Worm (Caenorhabditis elegans) whole organism, L3 larva: ENCODE measurements around the gene rbm-17.

Experiments used
- R02D3.7 ChIP-seq: fragments of 150-350 bp; optimal IDR thresholded peaks from 2 replicates; lab custom pipeline; 2014; ENCODE audit warnings: missing biosample characterization, missing genetic modification characterization
- ZK546.5 ChIP-seq: sonication (generic microtip); optimal IDR thresholded peaks from 2 replicates; lab custom pipeline; 2017; ENCODE audit warnings: missing biosample characterization, missing genetic modification characterization
- aly-2 ChIP-seq: fragments of 150-350 bp; optimal IDR thresholded peaks from 2 replicates; lab custom pipeline; 2014; ENCODE audit warnings: missing biosample characterization, missing genetic modification characterization
- ama-1 ChIP-seq: fragments of 150-350 bp; optimal IDR thresholded peaks from 2 replicates; lab custom pipeline; 2018
- ceh-16 ChIP-seq: sonication (generic microtip); optimal IDR thresholded peaks from 2 replicates; lab custom pipeline; 2017; ENCODE audit warnings: missing biosample characterization, missing genetic modification characterization
- ceh-28 ChIP-seq: fragments of 150-350 bp; optimal IDR thresholded peaks from 2 replicates; lab custom pipeline; 2014; ENCODE audit warnings: missing biosample characterization, missing genetic modification reagents, missing genetic modification characterization
- ceh-82 ChIP-seq: fragments of 150-350 bp; optimal IDR thresholded peaks from 2 replicates; lab custom pipeline; 2014; ENCODE audit warnings: missing biosample characterization, missing genetic modification characterization
- daf-12 ChIP-seq: fragments of 150-350 bp; optimal IDR thresholded peaks from 2 replicates; lab custom pipeline; 2014; ENCODE audit warnings: missing biosample characterization, missing genetic modification reagents, missing genetic modification characterization
- egl-5 ChIP-seq: fragments of 150-350 bp; optimal IDR thresholded peaks from 2 replicates; lab custom pipeline; 2017; ENCODE audit warnings: missing biosample characterization, missing genetic modification reagents, missing genetic modification characterization, inconsistent platforms
- elt-1 ChIP-seq: fragments of 150-350 bp; optimal IDR thresholded peaks from 2 replicates; lab custom pipeline; 2014; ENCODE audit warnings: missing biosample characterization, missing genetic modification characterization
- elt-2 ChIP-seq: sonication (generic microtip); optimal IDR thresholded peaks from 2 replicates; lab custom pipeline; 2016; ENCODE audit warnings: missing genetic modification reagents, mild to moderate bottlenecking, missing genetic modification characterization, missing compliant biosample characterization
- elt-3 ChIP-seq, 3 experiments: fragments of 150-350 bp in 1 of 3; sonication (generic microtip) in 2 of 3; optimal IDR thresholded peaks; 2 replicates in 2 of 3; 4 replicates in 1 of 3; lab custom pipeline; 2014 to 2017; ENCODE audit warnings: missing biosample characterization in 3 of 3, missing genetic modification characterization in 3 of 3
- eor-1 ChIP-seq, 2 experiments: fragments of 150-350 bp; optimal IDR thresholded peaks; 2 replicates each; lab custom pipeline; 2014 to 2018; ENCODE audit warnings: missing biosample characterization in 2 of 2, missing genetic modification characterization in 2 of 2
- fkh-2 ChIP-seq: fragments of 150-350 bp; optimal IDR thresholded peaks from 2 replicates; lab custom pipeline; 2014; ENCODE audit warnings: missing biosample characterization, missing genetic modification reagents, missing genetic modification characterization
- fos-1 ChIP-seq: fragments of 150-350 bp; optimal IDR thresholded peaks from 2 replicates; lab custom pipeline; 2014; ENCODE audit warnings: missing biosample characterization, missing genetic modification characterization
- hmg-11 ChIP-seq: sonication (generic microtip); optimal IDR thresholded peaks from 2 replicates; lab custom pipeline; 2016; ENCODE audit warnings: missing genetic modification characterization, missing compliant biosample characterization
- jun-1 ChIP-seq: fragments of 150-350 bp; optimal IDR thresholded peaks from 2 replicates; lab custom pipeline; 2014; ENCODE audit warnings: missing biosample characterization, missing genetic modification reagents, missing genetic modification characterization
- lin-15B ChIP-seq: fragments of 150-350 bp; optimal IDR thresholded peaks from 2 replicates; lab custom pipeline; 2014; ENCODE audit warnings: missing biosample characterization, missing genetic modification characterization
- mdl-1 ChIP-seq: fragments of 150-350 bp; optimal IDR thresholded peaks from 2 replicates; lab custom pipeline; 2014; ENCODE audit warnings: missing biosample characterization, missing genetic modification characterization
- nfya-1 ChIP-seq: sonication (generic microtip); optimal IDR thresholded peaks from 2 replicates; lab custom pipeline; 2017; ENCODE audit warnings: missing genetic modification characterization, mild to moderate bottlenecking, missing compliant biosample characterization, antibody characterized with exemption, moderate library complexity; ENCODE audit not compliant: insufficient read depth
- nhr-11 ChIP-seq: fragments of 150-350 bp; optimal IDR thresholded peaks from 2 replicates; lab custom pipeline; 2014; ENCODE audit warnings: missing biosample characterization, missing genetic modification characterization
- nhr-12 ChIP-seq: fragments of 150-350 bp; optimal IDR thresholded peaks from 2 replicates; lab custom pipeline; 2014; ENCODE audit warnings: missing biosample characterization, missing genetic modification characterization
- nhr-237 ChIP-seq: fragments of 150-350 bp; optimal IDR thresholded peaks from 2 replicates; lab custom pipeline; 2014; ENCODE audit warnings: missing biosample characterization, missing genetic modification characterization
- nhr-25 ChIP-seq: sonication (generic microtip); optimal IDR thresholded peaks from 2 replicates; lab custom pipeline; 2017; ENCODE audit warnings: missing biosample characterization, missing genetic modification characterization
- nhr-28 ChIP-seq: fragments of 150-350 bp; optimal IDR thresholded peaks from 2 replicates; lab custom pipeline; 2014; ENCODE audit warnings: missing biosample characterization, missing genetic modification characterization
- nhr-43 ChIP-seq: sonication (generic microtip); optimal IDR thresholded peaks from 2 replicates; lab custom pipeline; 2016; ENCODE audit warnings: mild to moderate bottlenecking, missing genetic modification characterization, missing compliant biosample characterization; ENCODE audit not compliant: poor library complexity, severe bottlenecking
- nhr-67 ChIP-seq: fragments of 150-350 bp; optimal IDR thresholded peaks from 2 replicates; lab custom pipeline; 2014; ENCODE audit warnings: missing biosample characterization, missing genetic modification characterization
- nhr-77 ChIP-seq: fragments of 150-350 bp; optimal IDR thresholded peaks from 2 replicates; lab custom pipeline; 2014; ENCODE audit warnings: missing biosample characterization, missing genetic modification characterization
- pha-4 ChIP-seq: fragments of 150-350 bp; optimal IDR thresholded peaks from 2 replicates; lab custom pipeline; 2014; ENCODE audit warnings: missing biosample characterization, missing genetic modification reagents, missing genetic modification characterization
- sea-2 ChIP-seq: fragments of 150-350 bp; sonication (generic microtip); optimal IDR thresholded peaks from 4 replicates; lab custom pipeline; 2014; ENCODE audit warnings: missing biosample characterization, missing genetic modification reagents, missing genetic modification characterization
- snpc-4 ChIP-seq: fragments of 150-350 bp; optimal IDR thresholded peaks from 2 replicates; lab custom pipeline; 2014; ENCODE audit warnings: missing biosample characterization, missing genetic modification characterization
- tbx-2 ChIP-seq: sonication (generic microtip); optimal IDR thresholded peaks from 2 replicates; lab custom pipeline; 2016; ENCODE audit warnings: mild to moderate bottlenecking, missing genetic modification characterization, missing compliant biosample characterization
- unc-39 ChIP-seq: sonication (generic microtip); optimal IDR thresholded peaks from 4 replicates; lab custom pipeline; 2017; ENCODE audit warnings: missing biosample characterization, missing genetic modification characterization
- ztf-4 ChIP-seq: fragments of 150-350 bp; optimal IDR thresholded peaks from 2 replicates; lab custom pipeline; 2014; ENCODE audit warnings: missing biosample characterization, missing genetic modification characterization

Gene rbm-17

ce11 chrIV:11640915-11641314 is 2.8 kb downstream of the rbm-17 start, which contains the start of gene ttr-50:
Gene ttr-50 (minus strand): TSS chrIV:11641015.
- TF ChIP-seq pha-4 (tag; lab: Kevin White, UChicago) (no peak), ceh-82 (tag; lab: Kevin White, UChicago) (no peak), hmg-11 (tag; lab: Kevin White, UChicago) (no peak), ceh-28 (tag; lab: Kevin White, UChicago) (no peak), fkh-2 (tag; lab: Kevin White, UChicago) (no peak)

- no peak for TF ChIP-seq egl-5
- TF ChIP-seq aly-2: no peak
- no peak for TF ChIP-seq mdl-1 (tag; lab: Kevin White, UChicago)
- TF ChIP-seq eor-1 (tag; optimal IDR thresholded peaks at IDR 0.05; lab: Kevin White, UChicago): no peak
- no peak for TF ChIP-seq nhr-77 (tag; lab: Kevin White, UChicago)
- TF ChIP-seq unc-39 (tag; lab: Kevin White, UChicago): no peak
- TF ChIP-seq nhr-11 (tag; lab: Kevin White, UChicago): no peak
Measured at ce11 chrIV:11641802-11642201, 3.7 kb downstream of the rbm-17 start, which contains the start of gene ZK809.1. Gene ZK809.1 (plus strand): TSS chrIV:11642102.

DNA sequence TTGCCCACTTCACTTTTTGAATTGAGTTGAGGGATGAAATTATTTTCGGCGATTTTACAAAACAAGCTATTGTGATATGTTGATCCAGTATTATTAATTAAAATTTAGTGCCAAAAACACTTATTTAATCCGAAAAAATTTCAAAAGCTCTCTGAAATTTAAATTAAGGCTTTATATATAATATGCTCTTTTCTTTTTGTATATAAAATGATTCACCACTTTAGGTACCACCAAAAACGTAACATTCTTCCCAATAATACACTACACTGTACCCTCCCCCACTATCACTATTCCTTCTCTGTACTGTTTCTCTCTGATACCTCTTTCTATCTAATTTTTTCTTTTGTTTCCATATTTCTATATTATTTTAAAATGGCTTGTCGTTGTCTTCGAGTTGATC is 5.7 kb downstream of the rbm-17 start, which contains the start of gene prx-2:
Gene prx-2 (plus strand): TSS at position 301 of the 400 bp plus-strand sequence.
- TF ChIP-seq elt-3 (tag; optimal IDR thresholded peaks at IDR 0.05; lab: Kevin White, UChicago) (no peak), snpc-4 (tag; lab: Kevin White, UChicago) (no peak), nhr-28 (tag; lab: Kevin White, UChicago) (no peak), ZK546.5 (tag; lab: Kevin White, UChicago) (no peak), ztf-4 (tag; lab: Kevin White, UChicago) (no peak), ceh-16 (no peak), R02D3.7 (no peak), elt-1 (no peak), nhr-11 (tag; lab: Kevin White, UChicago) (no peak), eor-1 (tag; optimal IDR thresholded peaks at IDR 0.05; lab: Kevin White, UChicago) (no peak), nhr-43 (tag; lab: Kevin White, UChicago) (no peak), nhr-25 (tag; lab: Kevin White, UChicago) (no peak), mdl-1 (tag; lab: Kevin White, UChicago) (no peak), elt-2 (tag; lab: Kevin White, UChicago) (no peak), egl-5 (no peak), aly-2 (no peak)

DNA sequence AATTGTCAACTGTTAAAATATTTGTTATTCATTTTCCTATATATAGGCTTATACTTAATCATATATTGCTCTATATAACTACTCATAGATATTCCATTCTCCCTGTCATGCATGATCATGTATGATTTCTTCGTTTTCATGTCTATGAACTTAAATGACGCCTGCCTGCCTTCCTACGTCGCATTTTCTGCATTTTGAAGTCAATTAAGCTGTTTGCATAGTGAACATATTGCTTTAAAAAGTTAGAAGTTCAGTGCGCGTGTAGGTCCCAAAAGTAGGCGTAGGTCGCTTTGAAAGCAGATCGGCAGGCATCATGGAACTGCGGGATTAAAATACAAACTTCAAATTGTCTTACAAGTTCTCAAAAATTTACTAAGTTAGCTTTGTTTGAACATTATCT is 6.6 kb downstream of the rbm-17 start:
- TF ChIP-seq ama-1 (lab: Kevin White, UChicago) (peak; percentile 14), mdl-1 (tag; lab: Kevin White, UChicago) (no peak)

ce11 chrIV:11645354-11645753 is 7.2 kb downstream of the rbm-17 start:
- peak; percentile 39 for TF ChIP-seq egl-5
- no peak for TF ChIP-seq eor-1 (tag; optimal IDR thresholded peaks at IDR 0.05; lab: Kevin White, UChicago)
- no peak for TF ChIP-seq nhr-67 (tag; lab: Kevin White, UChicago)
- peak; percentile 3 for TF ChIP-seq elt-2 (tag; lab: Kevin White, UChicago)
- no peak for TF ChIP-seq daf-12 (tag; lab: Kevin White, UChicago)
- TF ChIP-seq ama-1 (lab: Kevin White, UChicago): peak; percentile 14
- no peak for TF ChIP-seq mdl-1 (tag; lab: Kevin White, UChicago)
- TF ChIP-seq R02D3.7: no peak
- no peak for TF ChIP-seq tbx-2 (tag; lab: Kevin White, UChicago)
- TF ChIP-seq elt-3 (tag; optimal IDR thresholded peaks at IDR 0.05; lab: Kevin White, UChicago): no peak
- no peak for TF ChIP-seq nhr-237 (tag; lab: Kevin White, UChicago)
- peak; percentile 26 for TF ChIP-seq nhr-11 (tag; lab: Kevin White, UChicago)
- no peak for TF ChIP-seq nhr-12
- TF ChIP-seq sea-2 (GFP tag; lab: Kevin White, UChicago): no peak
- TF ChIP-seq elt-1: no peak
- no peak for TF ChIP-seq aly-2
- TF ChIP-seq lin-15B (tag; lab: Kevin White, UChicago): no peak
- no peak for TF ChIP-seq fkh-2 (tag; lab: Kevin White, UChicago)
- no peak for TF ChIP-seq jun-1 (tag; lab: Kevin White, UChicago)
- TF ChIP-seq nfya-1 (tag; lab: Kevin White, UChicago): no peak
- TF ChIP-seq fos-1 (tag; lab: Kevin White, UChicago): no peak
